Worm (Caenorhabditis elegans) whole organism, early embryonic: ENCODE measurements around the gene nfya-1.

Experiments used
- B0310.2 ChIP-seq: sonication (generic microtip); optimal IDR thresholded peaks from 2 replicates; lab custom pipeline; 2016; ENCODE audit warnings: mild to moderate bottlenecking, missing genetic modification characterization, missing compliant biosample characterization
- ama-1 ChIP-seq: fragments of 150-350 bp; optimal IDR thresholded peaks from 2 replicates; lab custom pipeline; 2014
- ceh-13 ChIP-seq: fragments of 200-800 bp; sonication (Bioruptor generic); optimal IDR thresholded peaks from 2 replicates; lab custom pipeline; 2018; ENCODE audit warnings: mild to moderate bottlenecking, missing genetic modification characterization, missing compliant biosample characterization
- ceh-36 ChIP-seq: sonication (generic microtip); optimal IDR thresholded peaks from 2 replicates; lab custom pipeline; 2016; ENCODE audit warnings: missing genetic modification characterization, inconsistent platforms, missing compliant biosample characterization
- ets-7 ChIP-seq: sonication (generic microtip); optimal IDR thresholded peaks from 2 replicates; lab custom pipeline; 2016; ENCODE audit warnings: missing genotype, missing genetic modification characterization, missing compliant biosample characterization
- flt-1 ChIP-seq: fragments of 200-800 bp; sonication (Bioruptor generic); IDR thresholded peaks from 2 replicates; pipeline ENCODE4 v1.3.6; 2022; ENCODE audit warnings: missing genetic modification characterization, missing compliant biosample characterization
- hmg-4 ChIP-seq: fragments of 200-800 bp; sonication (Bioruptor generic); optimal IDR thresholded peaks from 2 replicates; lab custom pipeline; 2018; ENCODE audit warnings: mild to moderate bottlenecking, missing genetic modification characterization, missing compliant biosample characterization
- scrt-1 ChIP-seq: fragments of 200-800 bp; sonication (Bioruptor generic); IDR thresholded peaks from 2 replicates; pipeline ENCODE4 v1.3.6; 2022; ENCODE audit warnings: missing genetic modification characterization, missing compliant biosample characterization
- tbx-11 ChIP-seq: fragments of 200-800 bp; sonication (Bioruptor generic); IDR thresholded peaks from 2 replicates; pipeline ENCODE4 v1.3.6; 2022; ENCODE audit warnings: missing genetic modification characterization, missing compliant biosample characterization
- tbx-37 ChIP-seq: fragments of 200-800 bp; sonication (Bioruptor generic); conservative IDR thresholded peaks from 2 replicates; pipeline ENCODE4 v1.3.6; 2022; ENCODE audit warnings: missing genetic modification reagents, missing genetic modification characterization, missing compliant biosample characterization

DNA sequence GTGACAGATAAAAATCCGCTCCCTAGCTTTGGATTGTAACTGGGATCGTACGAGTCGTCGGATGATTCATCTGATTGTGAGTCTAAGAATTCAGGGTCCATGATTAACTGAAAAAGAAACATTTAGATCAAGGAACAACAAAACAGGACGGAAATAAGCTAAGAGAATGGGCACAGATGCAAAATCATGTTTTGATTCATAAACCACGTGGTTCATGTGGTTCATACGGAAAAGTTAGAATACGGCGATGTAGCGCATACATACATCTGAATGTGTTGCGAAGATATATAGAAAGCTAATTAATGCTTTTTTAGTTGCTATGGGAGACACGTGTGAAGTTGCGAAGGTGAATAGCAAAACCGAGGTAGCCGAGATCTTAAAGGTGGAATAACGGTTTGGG lies 4.7 kb downstream of the nfya-1 start, which contains the start of gene F55G7.3:
- TF ChIP-seq ceh-13 (no peak), flt-1 (no peak), ets-7 (tag; lab: Kevin White, UChicago) (no peak), ama-1 (lab: Kevin White, UChicago) (no peak), tbx-37 (GFP tag; lab: Robert Waterston, UW) (no peak), ceh-36 (tag; lab: Kevin White, UChicago) (no peak), hmg-4 (GFP tag; lab: Kevin White, UChicago) (no peak), tbx-11 (no peak), B0310.2 (tag; lab: Kevin White, UChicago) (no peak), scrt-1 (no peak)
